Fruit fly (Drosophila melanogaster): ENCODE data around the gene CG33500.
A peak's percentile ranks its signal among the peaks of the same experiment; 100 is the strongest.

CG33500 gene

DNA sequence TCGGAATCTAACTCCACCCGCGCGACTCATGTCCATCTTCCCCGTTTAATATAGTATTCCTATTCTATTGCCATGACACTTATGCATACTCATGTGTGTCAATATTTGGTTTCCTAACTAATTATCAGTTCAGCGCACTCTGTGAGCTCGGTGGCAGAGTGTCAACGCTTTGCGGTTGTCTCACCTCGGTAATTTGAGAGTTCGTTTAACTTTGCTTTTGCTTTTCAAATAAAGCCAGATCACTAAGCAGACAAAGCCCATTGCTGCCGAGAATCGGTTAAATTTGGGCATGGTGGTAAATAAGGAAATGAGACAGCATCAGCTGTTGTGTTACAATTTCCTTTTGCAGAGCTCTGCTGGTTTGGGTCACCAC, 31.9 kb downstream of the CG33500 start (continued):
- peak; percentile 72 for TF ChIP-seq CG2202 (tag; optimal IDR thresholded peaks at IDR 0.05)
- TF ChIP-seq HHEX (GFP tag; optimal IDR thresholded peaks at IDR 0.05), result peak; percentile 68
- peak; percentile 44 for TF ChIP-seq CG2678 (tag; optimal IDR thresholded peaks at IDR 0.05)
- TF ChIP-seq lmd (GFP tag; IDR thresholded peaks at IDR 0.05), result no peak
- no peak for TF ChIP-seq Hr3 (GFP tag; optimal IDR thresholded peaks at IDR 0.05)
- TF ChIP-seq tll (GFP tag; optimal IDR thresholded peaks at IDR 0.05), result no peak
- TF ChIP-seq maf-S (GFP tag; optimal IDR thresholded peaks at IDR 0.05), result no peak
- TF ChIP-seq br (optimal IDR thresholded peaks at IDR 0.05), result no peak
- TF ChIP-seq chm (GFP tag; IDR thresholded peaks at IDR 0.05), result 0 out of 2 replicates have a peak, but pooled peaks have one; percentile 11
- TF ChIP-seq CG3847 (GFP tag; IDR thresholded peaks at IDR 0.05), result no peak
- TF ChIP-seq CG3281 (GFP tag; optimal IDR thresholded peaks at IDR 0.05), result peak; percentile 36
- TF ChIP-seq dysf (GFP tag; IDR thresholded peaks at IDR 0.05), result no peak
- TF ChIP-seq Aef1 (GFP tag; IDR thresholded peaks at IDR 0.05), result no peak
- no peak for TF ChIP-seq D19B (GFP tag; optimal IDR thresholded peaks at IDR 0.05)
- no peak for TF ChIP-seq NC2α (GFP tag; optimal IDR thresholded peaks at IDR 0.05)
- TF ChIP-seq CG4424 (GFP tag; optimal IDR thresholded peaks at IDR 0.05), result no peak
- no peak for TF ChIP-seq Taf1 (GFP tag; IDR thresholded peaks at IDR 0.05)
- no peak for TF ChIP-seq CG18011 (GFP tag; optimal IDR thresholded peaks at IDR 0.05)
- no peak for TF ChIP-seq chn (GFP tag; optimal IDR thresholded peaks at IDR 0.05)
- TF ChIP-seq gfzf (GFP tag; optimal IDR thresholded peaks at IDR 0.05), result no peak
- 0 out of 3 replicates have a peak, but pooled peaks have one; percentile 39 for TF ChIP-seq CG2199 (GFP tag; IDR thresholded peaks at IDR 0.05)
- TF ChIP-seq CG9817 (tag; optimal IDR thresholded peaks at IDR 0.05), result no peak
- TF ChIP-seq run (tag; optimal IDR thresholded peaks at IDR 0.05), result no peak
- no peak for TF ChIP-seq CG1602 (GFP tag; optimal IDR thresholded peaks at IDR 0.05)
- 0 out of 2 replicates have a peak, but pooled peaks have one; percentile 37 for TF ChIP-seq sob (GFP tag; IDR thresholded peaks at IDR 0.05)
- no peak for TF ChIP-seq pnt (GFP tag; optimal IDR thresholded peaks at IDR 0.05)
- peak; percentile 29; the same call in 1 of the 2 replicates for TF ChIP-seq onecut (GFP tag; IDR thresholded peaks at IDR 0.05)
- no peak for TF ChIP-seq Gsc (GFP tag; IDR thresholded peaks at IDR 0.05)
- no peak for TF ChIP-seq CG7271 (tag; optimal IDR thresholded peaks at IDR 0.05)
- peak; percentile 55 for TF ChIP-seq CG13296 (GFP tag; optimal IDR thresholded peaks at IDR 0.05)
- peak; percentile 79 for TF ChIP-seq ATbp (GFP tag; optimal IDR thresholded peaks at IDR 0.05)
- no peak for TF ChIP-seq CG17912 (GFP tag; optimal IDR thresholded peaks at IDR 0.05)
- no peak for TF ChIP-seq GATAe (GFP tag; conservative IDR thresholded peaks at IDR 0.05)
- no peak for TF ChIP-seq ind (GFP tag; optimal IDR thresholded peaks at IDR 0.05)
- TF ChIP-seq CG12391 (tag; optimal IDR thresholded peaks at IDR 0.05), result no peak
- peak; percentile 75 for TF ChIP-seq CG17568 (GFP tag; optimal IDR thresholded peaks at IDR 0.05)
- TF ChIP-seq sr (GFP tag; IDR thresholded peaks at IDR 0.05), result no peak
- peak; percentile 51; the same call in 1 of the 3 replicates for TF ChIP-seq so (GFP tag; IDR thresholded peaks at IDR 0.05)
- no peak for TF ChIP-seq Rx (GFP tag; IDR thresholded peaks at IDR 0.05)
- 0 out of 2 replicates have a peak, but pooled peaks have one; percentile 38 for TF ChIP-seq ara (GFP tag; IDR thresholded peaks at IDR 0.05)
- TF ChIP-seq tin (GFP tag; optimal IDR thresholded peaks at IDR 0.05), result no peak
- TF ChIP-seq CG11723 (GFP tag; optimal IDR thresholded peaks at IDR 0.05), result peak; percentile 44
- TF ChIP-seq sna (GFP tag; IDR thresholded peaks at IDR 0.05; ENCODE audit: partially characterized antibody), result no peak
- TF ChIP-seq CG11085 (GFP tag; IDR thresholded peaks at IDR 0.05), result no peak
- peak; percentile 62 for TF ChIP-seq CG2875 (GFP tag; optimal IDR thresholded peaks at IDR 0.05)
- TF ChIP-seq pan (optimal IDR thresholded peaks at IDR 0.05), result no peak
- no peak for TF ChIP-seq pan (GFP tag; optimal IDR thresholded peaks at IDR 0.05 in 1 of 2, IDR thresholded peaks at IDR 0.05 in 1 of 2)
- 0 out of 2 replicates have a peak, but pooled peaks have one; percentile 13 for TF ChIP-seq CG4730 (GFP tag; IDR thresholded peaks at IDR 0.05)
- no peak for TF ChIP-seq MESR4 (GFP tag; optimal IDR thresholded peaks at IDR 0.05)
- TF ChIP-seq CG8388 (GFP tag; optimal IDR thresholded peaks at IDR 0.05), result no peak
- TF ChIP-seq zfh1 (GFP tag; IDR thresholded peaks at IDR 0.05), result no peak
- no peak for TF ChIP-seq Ssrp (tag; optimal IDR thresholded peaks at IDR 0.05)

All from whole organism, embryonic.